Worm (Caenorhabditis elegans): Measurements from ENCODE around the gene R04A9.3.

R04A9.3 gene

DNA sequence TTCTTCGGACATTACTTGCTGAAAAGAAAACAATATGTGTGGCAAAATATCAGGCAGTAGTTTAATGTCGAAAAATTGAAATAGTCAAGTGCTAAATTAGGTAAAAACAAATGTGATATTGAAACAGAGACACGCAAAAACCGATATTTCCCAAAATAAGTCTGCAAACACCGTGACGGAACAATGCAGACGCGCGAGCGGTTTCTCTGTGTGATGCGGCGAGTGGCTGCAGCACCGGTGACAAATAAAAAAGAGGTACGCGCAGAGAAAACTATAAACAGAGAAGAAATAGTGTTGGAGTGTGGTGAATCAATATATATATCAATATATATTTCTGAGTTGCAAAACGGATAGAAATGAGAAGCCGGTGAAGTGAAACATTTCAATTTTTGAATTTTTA is 2.3 kb upstream of the R04A9.3 start, which contains the start of gene ife-2 (continued):
- TF ChIP-seq snpc-4 (tag; optimal IDR thresholded peaks at IDR 0.05) (no peak), hlh-11 (tag; optimal IDR thresholded peaks at IDR 0.05) (peak; percentile 71), lin-38 (GFP tag; IDR thresholded peaks at IDR 0.05) (peak; percentile 46), nhr-25 (tag; optimal IDR thresholded peaks at IDR 0.05; ENCODE audit: borderline replicate concordance, insufficient read depth) (no peak), nhr-102 (tag; optimal IDR thresholded peaks at IDR 0.05) (no peak), set-16 (GFP tag; IDR thresholded peaks at IDR 0.05) (no peak), cey-2 (tag; optimal IDR thresholded peaks at IDR 0.05; ENCODE audit: borderline replicate concordance, insufficient read depth) (no peak), dpl-1 (GFP tag; optimal IDR thresholded peaks at IDR 0.05) (peak; percentile 71), nhr-10 (tag; optimal IDR thresholded peaks at IDR 0.05) (no peak), nhr-6 (tag; optimal IDR thresholded peaks at IDR 0.05) (peak; percentile 75), nhr-111 (GFP tag; optimal IDR thresholded peaks at IDR 0.05) (no peak), mes-2 (tag; optimal IDR thresholded peaks at IDR 0.05; ENCODE audit: poor library complexity, severe bottlenecking) (peak; percentile 77), dve-1 (tag; optimal IDR thresholded peaks at IDR 0.05; ENCODE audit: insufficient read depth) (peak; percentile 88), ceh-44 (GFP tag; IDR thresholded peaks at IDR 0.05) (no peak), sdz-12 (GFP tag; optimal IDR thresholded peaks at IDR 0.05) (no peak), zfp-2 (tag; optimal IDR thresholded peaks at IDR 0.05) (no peak), mxl-3 (GFP tag; optimal IDR thresholded peaks at IDR 0.05) (peak; percentile 58), Y48G9A.11 (GFP tag; IDR thresholded peaks at IDR 0.05) (no peak), gei-8 (GFP tag; optimal IDR thresholded peaks at IDR 0.05) (no peak), tag-97 (GFP tag; IDR thresholded peaks at IDR 0.05) (no peak), ZK546.5 (tag; optimal IDR thresholded peaks at IDR 0.05) (no peak), daf-12 (tag; optimal IDR thresholded peaks at IDR 0.05) (no peak), ctbp-1 (GFP tag; IDR thresholded peaks at IDR 0.05) (no peak), rbr-2 (tag; optimal IDR thresholded peaks at IDR 0.05) (peak; percentile 54), unc-62 (GFP tag; optimal IDR thresholded peaks at IDR 0.05 in 1 of 2) (no peak), unc-62 (tag; optimal IDR thresholded peaks at IDR 0.05) (no peak), fos-1 (tag; optimal IDR thresholded peaks at IDR 0.05) (no peak), ama-1 (optimal IDR thresholded peaks at IDR 0.05) (no peak), lin-13 (GFP tag; optimal IDR thresholded peaks at IDR 0.05) (no peak), nhr-28 (tag; optimal IDR thresholded peaks at IDR 0.05) (peak; percentile 89), nhr-77 (tag; optimal IDR thresholded peaks at IDR 0.05) (peak; percentile 79), tra-1 (GFP tag; IDR thresholded peaks at IDR 0.05) (no peak), duxl-1 (tag; optimal IDR thresholded peaks at IDR 0.05; ENCODE audit: poor library complexity) (peak; percentile 54), F26F4.8 (GFP tag; conservative IDR thresholded peaks at IDR 0.05) (no peak), saeg-2 (GFP tag; IDR thresholded peaks at IDR 0.05) (no peak), madf-5 (GFP tag; IDR thresholded peaks at IDR 0.05) (no peak), pqm-1 (tag; optimal IDR thresholded peaks at IDR 0.05) (peak; percentile 7), daf-19 (GFP tag; conservative IDR thresholded peaks at IDR 0.05) (no peak), arid-1 (GFP tag; conservative IDR thresholded peaks at IDR 0.05) (no peak), nhr-48 (tag; optimal IDR thresholded peaks at IDR 0.05) (no peak), ztf-11 (tag; optimal IDR thresholded peaks at IDR 0.05) (no peak), ceh-82 (tag; optimal IDR thresholded peaks at IDR 0.05) (no peak), R02D3.7 (tag; optimal IDR thresholded peaks at IDR 0.05) (no peak), aha-1 (tag) (peak; percentile 80), lin-39 (tag; optimal IDR thresholded peaks at IDR 0.05) (no peak)

Measured in whole organism, L4 larva.